Fruit fly (Drosophila melanogaster) whole organism, embryonic: ENCODE data around the gene CG43338.

Source experiments
- Asciz ChIP-seq: fragments of 200-800 bp; sonication (Bioruptor generic); optimal IDR thresholded peaks from 2 replicates; lab custom pipeline; 2017; ENCODE audit warnings: missing biosample characterization, mild to moderate bottlenecking, missing genetic modification characterization, missing genetic modification reagents
- Bgb ChIP-seq: fragments of 200-800 bp; sonication (Bioruptor generic); IDR thresholded peaks from 2 replicates; pipeline ENCODE4 v1.3.6; 2022; ENCODE audit warnings: missing biosample characterization, missing genetic modification characterization; ENCODE audit not compliant: partially characterized antibody
- CG1024 ChIP-seq: fragments of 200-800 bp; sonication (Bioruptor generic); IDR thresholded peaks from 2 replicates; pipeline ENCODE4 v1.3.6; 2022; ENCODE audit warnings: missing biosample characterization, missing genetic modification characterization
- CG10654 ChIP-seq: fragments of 200-800 bp; sonication (Bioruptor generic); optimal IDR thresholded peaks from 2 replicates; lab custom pipeline; 2016; ENCODE audit warnings: missing biosample characterization, missing genetic modification characterization
- CG13123 ChIP-seq: fragments of 200-800 bp; sonication (Bioruptor generic); optimal IDR thresholded peaks from 2 replicates; lab custom pipeline; 2016; ENCODE audit warnings: missing biosample characterization, missing genetic modification characterization
- CG13775 ChIP-seq: fragments of 200-800 bp; sonication (Bioruptor generic); optimal IDR thresholded peaks from 3 replicates; lab custom pipeline; 2017; ENCODE audit warnings: missing biosample characterization, mild to moderate bottlenecking, missing genetic modification characterization
- CG14014 ChIP-seq: fragments of 200-800 bp; sonication (Bioruptor generic); IDR thresholded peaks from 2 replicates; pipeline ENCODE4 v1.3.6; 2022; ENCODE audit warnings: missing biosample characterization, missing genetic modification characterization
- CG14710 ChIP-seq: fragments of 200-800 bp; sonication (Bioruptor generic); optimal IDR thresholded peaks from 3 replicates; lab custom pipeline; 2019; ENCODE audit warnings: missing biosample characterization, mild to moderate bottlenecking, missing genetic modification characterization, moderate library complexity
- CG1529 ChIP-seq: fragments of 200-800 bp; sonication (Bioruptor generic); optimal IDR thresholded peaks from 3 replicates; lab custom pipeline; 2018; ENCODE audit warnings: missing biosample characterization, missing genetic modification characterization
- CG18011 ChIP-seq: fragments of 200-800 bp; sonication (Bioruptor generic); optimal IDR thresholded peaks from 2 replicates; lab custom pipeline; 2017; ENCODE audit warnings: missing biosample characterization, missing genetic modification characterization, mild to moderate bottlenecking, moderate library complexity, missing genotype
- CG18619 ChIP-seq: fragments of 200-800 bp; sonication (Bioruptor generic); optimal IDR thresholded peaks from 3 replicates; lab custom pipeline; 2017; ENCODE audit warnings: missing biosample characterization, mild to moderate bottlenecking, missing genetic modification characterization
- CG2202 ChIP-seq: fragments of 200-800 bp; sonication (Bioruptor generic); optimal IDR thresholded peaks from 2 replicates; lab custom pipeline; 2018; ENCODE audit warnings: missing biosample characterization, mild to moderate bottlenecking, missing genetic modification characterization
- CG2889 ChIP-seq: fragments of 200-800 bp; sonication (Bioruptor generic); IDR thresholded peaks from 3 replicates; pipeline ENCODE4 v1.3.6; 2022; ENCODE audit warnings: missing biosample characterization, missing genetic modification characterization
- CG30431 ChIP-seq: fragments of 200-800 bp; sonication (Bioruptor generic); optimal IDR thresholded peaks from 2 replicates; lab custom pipeline; 2017; ENCODE audit warnings: missing biosample characterization, missing genetic modification characterization
- CG34224 ChIP-seq: fragments of 200-800 bp; sonication (Bioruptor generic); IDR thresholded peaks from 3 replicates; pipeline ENCODE4 v1.3.6; 2022; ENCODE audit warnings: missing biosample characterization, missing genetic modification characterization; ENCODE audit not compliant: partially characterized antibody
- CG3838 ChIP-seq: fragments of 200-800 bp; sonication (Bioruptor generic); optimal IDR thresholded peaks from 3 replicates; lab custom pipeline; 2016; ENCODE audit warnings: missing biosample characterization, missing genetic modification characterization
- CG4282 ChIP-seq: fragments of 200-800 bp; sonication (Bioruptor generic); optimal IDR thresholded peaks from 2 replicates; lab custom pipeline; 2016; ENCODE audit warnings: missing biosample characterization, missing genetic modification characterization
- CG6791 ChIP-seq: fragments of 200-800 bp; sonication (Bioruptor generic); IDR thresholded peaks from 3 replicates; pipeline ENCODE4 v1.3.6; 2022; ENCODE audit warnings: missing biosample characterization, missing genetic modification characterization; ENCODE audit not compliant: partially characterized antibody
- CG8765 ChIP-seq: fragments of 200-800 bp; sonication (Bioruptor generic); IDR thresholded peaks from 2 replicates; pipeline ENCODE4 v1.3.6; 2022; ENCODE audit warnings: missing biosample characterization, missing genetic modification characterization
- D ChIP-seq, 2 experiments: fragments of 200-800 bp in 1 of 2; fragments of >200 bp in 1 of 2; sonication (Bioruptor generic) in 1 of 2; optimal IDR thresholded peaks; 2 replicates in 1 of 2; 3 replicates in 1 of 2; lab custom pipeline; 2017; ENCODE audit warnings: mild to moderate bottlenecking in 1 of 2, missing biosample characterization in 1 of 2, missing genetic modification characterization in 1 of 2, missing genetic modification reagents in 1 of 2
- D19B ChIP-seq: fragments of 200-800 bp; sonication (Bioruptor generic); optimal IDR thresholded peaks from 2 replicates; lab custom pipeline; 2017; ENCODE audit warnings: missing biosample characterization, mild to moderate bottlenecking, missing genetic modification characterization
- Dad ChIP-seq: fragments of 200-800 bp; sonication (Bioruptor generic); optimal IDR thresholded peaks from 3 replicates; lab custom pipeline; 2016; ENCODE audit warnings: missing biosample characterization, missing genetic modification characterization
- Dbx ChIP-seq: fragments of 200-800 bp; sonication (Bioruptor generic); IDR thresholded peaks from 3 replicates; pipeline ENCODE4 v1.3.6; 2022; ENCODE audit warnings: missing biosample characterization, missing genetic modification characterization
- Dfd ChIP-seq, 2 experiments: fragments of >200 bp; optimal IDR thresholded peaks; 2 replicates each; lab custom pipeline; 2017; ENCODE audit warnings: missing biosample characterization in 2 of 2, missing genetic modification characterization in 2 of 2
- ERR ChIP-seq: fragments of 200-800 bp; sonication (Bioruptor generic); optimal IDR thresholded peaks from 2 replicates; lab custom pipeline; 2016; ENCODE audit warnings: missing biosample characterization, missing genetic modification characterization
- Eip74EF ChIP-seq, 2 experiments: fragments of 200-800 bp in 1 of 2; fragments of >200 bp in 1 of 2; sonication (Bioruptor generic) in 1 of 2; optimal IDR thresholded peaks; 2 replicates each; lab custom pipeline; 2017 to 2019; ENCODE audit warnings: missing biosample characterization in 2 of 2, missing genetic modification characterization in 2 of 2, mild to moderate bottlenecking in 1 of 2, moderate library complexity in 1 of 2
- HLH4C ChIP-seq: fragments of 200-800 bp; sonication (Bioruptor generic); IDR thresholded peaks from 3 replicates; pipeline ENCODE4 v1.3.6; 2022; ENCODE audit warnings: missing biosample characterization, missing genetic modification characterization; ENCODE audit not compliant: partially characterized antibody
- HmgD ChIP-seq: fragments of 200-800 bp; sonication (Bioruptor generic); optimal IDR thresholded peaks from 3 replicates; lab custom pipeline; 2016; ENCODE audit warnings: missing biosample characterization, missing genetic modification characterization
- Hr3 ChIP-seq: fragments of 200-800 bp; sonication (Bioruptor generic); optimal IDR thresholded peaks from 3 replicates; lab custom pipeline; 2016; ENCODE audit warnings: missing biosample characterization, missing genetic modification characterization
- Hsf ChIP-seq: fragments of 200-800 bp; sonication (Bioruptor generic); optimal IDR thresholded peaks from 3 replicates; lab custom pipeline; 2016; ENCODE audit warnings: missing biosample characterization, missing genetic modification characterization
- Med ChIP-seq: fragments of 200-800 bp; sonication (Bioruptor generic); peaks from one replicate; lab custom pipeline; 2016; ENCODE audit warnings: missing biosample characterization, missing genetic modification characterization, mild to moderate bottlenecking, inconsistent platforms, moderate library complexity
- NfI ChIP-seq: fragments of 200-800 bp; sonication (Bioruptor generic); optimal IDR thresholded peaks from 3 replicates; lab custom pipeline; 2018; ENCODE audit warnings: missing biosample characterization, mild to moderate bottlenecking, missing genetic modification characterization, moderate library complexity
- PHDP ChIP-seq: fragments of 200-800 bp; sonication (Bioruptor generic); optimal IDR thresholded peaks from 3 replicates; lab custom pipeline; 2018; ENCODE audit warnings: missing biosample characterization, mild to moderate bottlenecking, missing genetic modification characterization, moderate library complexity
- Rx ChIP-seq: fragments of 200-800 bp; sonication (Bioruptor generic); IDR thresholded peaks from 2 replicates; pipeline ENCODE4 v1.3.6; 2022; ENCODE audit warnings: missing biosample characterization, missing genetic modification characterization
- YL-1 ChIP-seq: fragments of 200-800 bp; sonication (Bioruptor generic); optimal IDR thresholded peaks from 3 replicates; lab custom pipeline; 2017; ENCODE audit warnings: missing biosample characterization, mild to moderate bottlenecking, missing genetic modification characterization
- ab ChIP-seq: fragments of 200-800 bp; sonication (Bioruptor generic); optimal IDR thresholded peaks from 2 replicates; lab custom pipeline; 2016; ENCODE audit warnings: missing biosample characterization, missing genetic modification characterization
- ara ChIP-seq: fragments of 200-800 bp; sonication (Bioruptor generic); IDR thresholded peaks from 2 replicates; pipeline ENCODE4 v1.3.6; 2022; ENCODE audit warnings: missing biosample characterization, missing genetic modification characterization
- caup ChIP-seq: fragments of 200-800 bp; sonication (Bioruptor generic); optimal IDR thresholded peaks from 3 replicates; lab custom pipeline; 2017; ENCODE audit warnings: missing biosample characterization, mild to moderate bottlenecking, missing genetic modification characterization, moderate library complexity; ENCODE audit not compliant: severe bottlenecking
- chinmo ChIP-seq: fragments of 200-800 bp; sonication (Bioruptor generic); IDR thresholded peaks from 4 replicates; pipeline ENCODE4 v1.3.6; 2022; ENCODE audit warnings: missing biosample characterization, missing genetic modification characterization; ENCODE audit not compliant: partially characterized antibody
- dati ChIP-seq: fragments of 200-800 bp; sonication (Bioruptor generic); IDR thresholded peaks from 2 replicates; pipeline ENCODE4 v1.3.6; 2022; ENCODE audit warnings: missing biosample characterization, missing genetic modification characterization
- dimm ChIP-seq: fragments of 200-800 bp; sonication (Bioruptor generic); IDR thresholded peaks from 2 replicates; pipeline ENCODE4 v1.3.6; 2022; ENCODE audit warnings: missing biosample characterization, missing genetic modification characterization
- dm ChIP-seq: fragments of 200-800 bp; sonication (Bioruptor generic); optimal IDR thresholded peaks from 3 replicates; lab custom pipeline; 2016; ENCODE audit warnings: missing biosample characterization, missing genetic modification characterization
- emc ChIP-seq: fragments of 200-800 bp; sonication (Bioruptor generic); optimal IDR thresholded peaks from 2 replicates; lab custom pipeline; 2016; ENCODE audit warnings: missing biosample characterization, missing genetic modification characterization
- fd96Cb ChIP-seq: fragments of 200-800 bp; sonication (Bioruptor generic); optimal IDR thresholded peaks from 2 replicates; lab custom pipeline; 2018; ENCODE audit warnings: missing biosample characterization, mild to moderate bottlenecking, missing genetic modification characterization, moderate library complexity
- gro ChIP-seq: fragments of 200-800 bp; sonication (Bioruptor generic); optimal IDR thresholded peaks from 2 replicates; lab custom pipeline; 2016; ENCODE audit warnings: missing biosample characterization, missing genetic modification characterization
- her ChIP-seq: fragments of 200-800 bp; sonication (Bioruptor generic); optimal IDR thresholded peaks from 2 replicates; lab custom pipeline; 2016; ENCODE audit warnings: missing biosample characterization, missing genetic modification characterization
- inv ChIP-seq: fragments of 200-800 bp; sonication (Bioruptor generic); IDR thresholded peaks from 2 replicates; pipeline ENCODE4 v1.3.6; 2022; ENCODE audit warnings: missing biosample characterization, missing genetic modification characterization; ENCODE audit not compliant: partially characterized antibody
- sd ChIP-seq: fragments of 200-800 bp; sonication (Bioruptor generic); optimal IDR thresholded peaks from 3 replicates; lab custom pipeline; 2018; ENCODE audit warnings: missing biosample characterization, mild to moderate bottlenecking, missing genetic modification characterization, moderate library complexity
- sim ChIP-seq: fragments of 200-800 bp; sonication (Bioruptor generic); IDR thresholded peaks from 2 replicates; pipeline ENCODE4 v1.3.6; 2022; ENCODE audit warnings: missing biosample characterization, missing genetic modification characterization
- toy ChIP-seq: fragments of 200-800 bp; sonication (Bioruptor generic); IDR thresholded peaks from 2 replicates; pipeline ENCODE4 v1.3.6; 2022; ENCODE audit warnings: missing biosample characterization, missing genetic modification characterization

Gene CG43338

DNA sequence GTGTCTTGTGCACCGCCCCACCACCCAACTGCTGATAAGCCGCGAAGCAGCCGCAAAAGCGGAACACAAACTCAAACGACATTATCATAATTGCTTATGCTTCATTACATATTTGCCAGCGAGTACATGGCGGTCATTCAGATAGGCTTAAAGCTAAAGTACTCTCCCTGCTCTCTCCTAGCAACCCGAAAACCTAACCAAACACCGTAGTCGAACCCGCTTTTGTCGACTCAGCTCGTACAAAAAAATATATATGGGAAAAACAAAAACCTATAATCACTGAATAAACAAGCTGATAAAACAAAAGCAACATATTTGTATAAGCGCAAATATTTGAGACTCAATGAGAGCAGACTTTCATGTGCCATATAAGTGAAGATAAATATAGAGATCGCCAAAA lies 44.1 kb downstream of the CG43338 start (continued):
- TF ChIP-seq sd (tag; lab: Kevin White, UChicago) (peak; percentile 85), sim (GFP tag; lab: Robert Waterston, UW) (peak; percentile 56), CG34224 (GFP tag; lab: Robert Waterston, UW) (no peak), CG13123 (GFP tag; lab: Kevin White, UChicago) (peak; percentile 81), CG10654 (GFP tag; lab: Kevin White, UChicago) (peak; percentile 27), D (optimal IDR thresholded peaks at IDR 0.05; lab: Kevin White, UChicago) (no peak), D (GFP tag; optimal IDR thresholded peaks at IDR 0.05; lab: Kevin White, UChicago) (peak; percentile 64), Hr3 (GFP tag; lab: Kevin White, UChicago) (peak; percentile 61), Eip74EF (GFP tag; optimal IDR thresholded peaks at IDR 0.05; lab: Kevin White, UChicago) (peak in 1 of 2 experiments; percentile 92), CG18011 (GFP tag; lab: Kevin White, UChicago) (peak; percentile 76), Dbx (GFP tag; lab: Robert Waterston, UW) (peak; percentile 81; the same call in 2 of the 3 replicates), D19B (GFP tag; lab: Kevin White, UChicago) (peak; percentile 46), CG14014 (GFP tag; lab: Robert Waterston, UW) (peak; percentile 70; the same call in 1 of the 2 replicates), HmgD (GFP tag; lab: Kevin White, UChicago) (peak; percentile 50), Med (peak; percentile 96), HLH4C (GFP tag; lab: Robert Waterston, UW) (no peak), CG1529 (GFP tag; lab: Kevin White, UChicago) (peak; percentile 81), Dfd (GFP tag; optimal IDR thresholded peaks at IDR 0.05; lab: Kevin White, UChicago) (no peak), dm (peak; percentile 57), dati (no peak), CG14710 (tag; lab: Kevin White, UChicago) (peak; percentile 56), CG18619 (GFP tag; lab: Kevin White, UChicago) (peak; percentile 86), inv (GFP tag; lab: Robert Waterston, UW) (no peak), Rx (GFP tag; lab: Robert Waterston, UW) (no peak), chinmo (GFP tag; lab: Robert Waterston, UW) (no peak), caup (GFP tag; lab: Kevin White, UChicago) (peak; percentile 92), fd96Cb (tag; lab: Kevin White, UChicago) (peak; percentile 36), ab (GFP tag; lab: Kevin White, UChicago) (no peak), Asciz (GFP tag; lab: Kevin White, UChicago) (peak; percentile 94), toy (GFP tag; lab: Robert Waterston, UW) (0 out of 2 replicates have a peak, but pooled peaks have one; percentile 26), dimm (GFP tag; lab: Robert Waterston, UW) (no peak), PHDP (tag; lab: Kevin White, UChicago) (peak; percentile 91), NfI (GFP tag; lab: Kevin White, UChicago) (peak; percentile 57), CG13775 (GFP tag; lab: Kevin White, UChicago) (peak; percentile 49), CG3838 (GFP tag; lab: Kevin White, UChicago) (peak; percentile 81), emc (GFP tag; lab: Kevin White, UChicago) (peak; percentile 49), YL-1 (peak; percentile 75), CG2889 (GFP tag; lab: Robert Waterston, UW) (no peak), Dad (GFP tag; lab: Kevin White, UChicago) (peak; percentile 75), CG30431 (GFP tag; lab: Kevin White, UChicago) (no peak), her (GFP tag; lab: Kevin White, UChicago) (peak; percentile 80), gro (GFP tag; lab: Kevin White, UChicago) (peak; percentile 89), CG1024 (GFP tag; lab: Robert Waterston, UW) (peak; percentile 40; the same call in 1 of the 2 replicates), CG2202 (tag; lab: Kevin White, UChicago) (peak; percentile 91), ara (GFP tag; lab: Robert Waterston, UW) (peak; percentile 54; the same call in 1 of the 2 replicates), CG4282 (peak; percentile 56), Hsf (GFP tag; lab: Kevin White, UChicago) (peak; percentile 67), CG8765 (GFP tag; lab: Robert Waterston, UW) (no peak), CG6791 (GFP tag; lab: Robert Waterston, UW) (no peak), Bgb (GFP tag; lab: Robert Waterston, UW) (no peak), ERR (GFP tag; lab: Kevin White, UChicago) (peak; percentile 77)
